Worm (Caenorhabditis elegans) whole organism, L4 larva: ENCODE results near the gene C54F6.20.

Experiments used
- F44E2.7 ChIP-seq: fragments of 200-800 bp; sonication (Bioruptor generic); IDR thresholded peaks from 2 replicates; pipeline ENCODE4 v2.1.2; 2022; ENCODE audit warnings: missing genetic modification characterization, missing compliant biosample characterization
- T20F7.1 ChIP-seq: fragments of 200-800 bp; sonication (Bioruptor generic); optimal IDR thresholded peaks from 2 replicates; lab custom pipeline; 2018; ENCODE audit warnings: mild to moderate bottlenecking, missing genetic modification characterization, missing compliant biosample characterization
- T26A8.4 ChIP-seq: fragments of 200-800 bp; sonication (Bioruptor generic); IDR thresholded peaks from 2 replicates; pipeline ENCODE4 v1.3.6; 2022; ENCODE audit warnings: missing genetic modification characterization, missing compliant biosample characterization
- Y105C5A.15 ChIP-seq: fragments of 200-800 bp; sonication (Bioruptor generic); IDR thresholded peaks from 2 replicates; pipeline ENCODE4 v1.3.6; 2022; ENCODE audit warnings: missing genetic modification characterization, missing compliant biosample characterization
- ZK337.2 ChIP-seq: fragments of 200-800 bp; sonication (Bioruptor generic); IDR thresholded peaks from 2 replicates; pipeline ENCODE4 v1.3.6; 2022; ENCODE audit warnings: missing genetic modification reagents, missing genetic modification characterization, missing compliant biosample characterization
- ceh-28 ChIP-seq: fragments of 150-350 bp; optimal IDR thresholded peaks from 2 replicates; lab custom pipeline; 2014; ENCODE audit warnings: missing biosample characterization, missing genetic modification reagents, missing genetic modification characterization
- ceh-32 ChIP-seq: sonication (generic microtip); optimal IDR thresholded peaks from 2 replicates; lab custom pipeline; 2016; ENCODE audit warnings: mild to moderate bottlenecking, missing genetic modification characterization, missing compliant biosample characterization; ENCODE audit not compliant: poor library complexity
- ceh-44 ChIP-seq: fragments of 200-800 bp; sonication (Bioruptor generic); IDR thresholded peaks from 2 replicates; pipeline ENCODE4 v1.3.6; 2022; ENCODE audit warnings: missing genetic modification reagents, missing genetic modification characterization, missing compliant biosample characterization
- daf-19 ChIP-seq: fragments of 200-800 bp; sonication (Bioruptor generic); conservative IDR thresholded peaks from 2 replicates; pipeline ENCODE4 v1.3.6; 2022; ENCODE audit warnings: missing genetic modification characterization, missing compliant biosample characterization
- daf-8 ChIP-seq: fragments of 200-800 bp; sonication (Bioruptor generic); IDR thresholded peaks from 2 replicates; pipeline ENCODE4 v1.3.6; 2022; ENCODE audit warnings: missing genetic modification characterization, missing compliant biosample characterization
- egl-27 ChIP-seq: sonication (generic microtip); optimal IDR thresholded peaks from 3 replicates; lab custom pipeline; 2017; ENCODE audit warnings: missing biosample characterization, missing genetic modification reagents, missing genetic modification characterization
- fos-1 ChIP-seq: fragments of 150-350 bp; optimal IDR thresholded peaks from 2 replicates; lab custom pipeline; 2014; ENCODE audit warnings: missing biosample characterization, missing genetic modification characterization
- hif-1 ChIP-seq, 2 experiments: sonication (generic microtip); optimal IDR thresholded peaks; 2 replicates each; lab custom pipeline; 2016 to 2017; ENCODE audit warnings: missing compliant biosample characterization in 2 of 2, missing genetic modification characterization in 2 of 2, missing genetic modification reagents in 2 of 2, missing genotype in 2 of 2, mild to moderate bottlenecking in 1 of 2
- hlh-11 ChIP-seq: fragments of 200-800 bp; sonication (Bioruptor generic); optimal IDR thresholded peaks from 2 replicates; lab custom pipeline; 2018; ENCODE audit warnings: mild to moderate bottlenecking, missing genetic modification characterization, missing compliant biosample characterization
- hlh-30 ChIP-seq: sonication (generic microtip); optimal IDR thresholded peaks from 2 replicates; lab custom pipeline; 2017; ENCODE audit warnings: antibody characterized with exemption, mild to moderate bottlenecking, missing genetic modification characterization, missing compliant biosample characterization; ENCODE audit not compliant: insufficient read depth
- hmg-1.1 ChIP-seq: fragments of 200-800 bp; sonication (Bioruptor generic); IDR thresholded peaks from 2 replicates; pipeline ENCODE4 v1.3.6; 2022; ENCODE audit warnings: missing genetic modification reagents, missing genetic modification characterization, missing compliant biosample characterization
- lin-15B ChIP-seq: fragments of 150-350 bp; sonication (generic microtip); optimal IDR thresholded peaks from 3 replicates; lab custom pipeline; 2014; ENCODE audit warnings: missing biosample characterization, missing genetic modification characterization
- lin-29 ChIP-seq: fragments of 200-800 bp; sonication (Bioruptor generic); IDR thresholded peaks from 2 replicates; pipeline ENCODE4 v1.3.6; 2022; ENCODE audit warnings: missing genetic modification reagents, missing genetic modification characterization, missing compliant biosample characterization
- madf-5 ChIP-seq, 2 experiments: fragments of 200-800 bp; sonication (Bioruptor generic); IDR thresholded peaks; 2 replicates each; pipeline ENCODE4 v1.3.6; 2022; ENCODE audit warnings: missing compliant biosample characterization in 2 of 2, missing genetic modification characterization in 2 of 2
- mxl-2 ChIP-seq: fragments of 200-800 bp; sonication (Bioruptor generic); conservative IDR thresholded peaks from 2 replicates; pipeline ENCODE4 v1.3.6; 2022; ENCODE audit warnings: missing genetic modification reagents, missing genetic modification characterization, missing compliant biosample characterization
- nhr-102 ChIP-seq: sonication (generic microtip); optimal IDR thresholded peaks from 2 replicates; lab custom pipeline; 2016; ENCODE audit warnings: mild to moderate bottlenecking, missing genetic modification characterization, moderate library complexity, missing compliant biosample characterization
- nhr-111 ChIP-seq: fragments of 200-800 bp; sonication (Bioruptor generic); optimal IDR thresholded peaks from 2 replicates; lab custom pipeline; 2018; ENCODE audit warnings: mild to moderate bottlenecking, missing genetic modification characterization, missing compliant biosample characterization
- nhr-237 ChIP-seq: sonication (generic microtip); optimal IDR thresholded peaks from 2 replicates; lab custom pipeline; 2017; ENCODE audit warnings: missing biosample characterization, missing genetic modification characterization
- nhr-25 ChIP-seq: sonication (generic microtip); optimal IDR thresholded peaks from 2 replicates; lab custom pipeline; 2017; ENCODE audit warnings: missing genetic modification characterization, mild to moderate bottlenecking, missing compliant biosample characterization, antibody characterized with exemption, moderate library complexity, borderline replicate concordance; ENCODE audit not compliant: insufficient read depth
- nhr-42 ChIP-seq: fragments of 200-800 bp; sonication (Bioruptor generic); IDR thresholded peaks from 2 replicates; pipeline ENCODE4 v1.3.6; 2022; ENCODE audit warnings: missing genetic modification characterization, missing compliant biosample characterization
- nhr-48 ChIP-seq: sonication (generic microtip); optimal IDR thresholded peaks from 2 replicates; lab custom pipeline; 2016; ENCODE audit warnings: mild to moderate bottlenecking, missing genetic modification characterization, missing compliant biosample characterization
- nhr-76 ChIP-seq: fragments of 150-350 bp; optimal IDR thresholded peaks from 2 replicates; lab custom pipeline; 2014; ENCODE audit warnings: missing biosample characterization, missing genetic modification characterization
- pqm-1 ChIP-seq: sonication (generic microtip); optimal IDR thresholded peaks from 2 replicates; lab custom pipeline; 2017; ENCODE audit warnings: missing biosample characterization, missing genetic modification characterization
- sdz-12 ChIP-seq: fragments of 200-800 bp; sonication (Bioruptor generic); optimal IDR thresholded peaks from 2 replicates; lab custom pipeline; 2018; ENCODE audit warnings: mild to moderate bottlenecking, missing genetic modification characterization, missing compliant biosample characterization
- skn-1 ChIP-seq: fragments of 150-350 bp; optimal IDR thresholded peaks from 2 replicates; lab custom pipeline; 2014; ENCODE audit warnings: missing biosample characterization, missing genetic modification characterization
- snpc-1.2 ChIP-seq: fragments of 200-800 bp; sonication (Bioruptor generic); IDR thresholded peaks from 2 replicates; pipeline ENCODE4 v1.3.6; 2022; ENCODE audit warnings: missing genetic modification reagents, missing genetic modification characterization, missing compliant biosample characterization
- spr-1 ChIP-seq: sonication (generic microtip); optimal IDR thresholded peaks from 2 replicates; lab custom pipeline; 2016; ENCODE audit warnings: mild to moderate bottlenecking, missing genetic modification characterization, missing compliant biosample characterization
- spr-3 ChIP-seq: fragments of 200-800 bp; sonication (Bioruptor generic); optimal IDR thresholded peaks from 2 replicates; lab custom pipeline; 2018; ENCODE audit warnings: mild to moderate bottlenecking, missing genetic modification characterization, missing compliant biosample characterization
- unc-130 ChIP-seq: sonication (generic microtip); optimal IDR thresholded peaks from 2 replicates; lab custom pipeline; 2016; ENCODE audit warnings: missing genetic modification reagents, missing genetic modification characterization, missing compliant biosample characterization
- zag-1 ChIP-seq: fragments of 150-350 bp; optimal IDR thresholded peaks from 2 replicates; lab custom pipeline; 2014; ENCODE audit warnings: missing biosample characterization, missing genetic modification characterization
- zip-11 ChIP-seq: fragments of 200-800 bp; sonication (Bioruptor generic); IDR thresholded peaks from 2 replicates; pipeline ENCODE4 v1.3.6; 2022; ENCODE audit warnings: missing genetic modification characterization, missing compliant biosample characterization
- zip-2 ChIP-seq: fragments of 150-350 bp; optimal IDR thresholded peaks from 2 replicates; lab custom pipeline; 2014; ENCODE audit warnings: missing biosample characterization, missing genetic modification characterization

The C54F6.20 gene

ce11 chrV:7497440-7497839, 27.1 kb upstream of the C54F6.20 start, which contains the start of gene srh-79:
Gene srh-79, plus strand, starts transcription at chrV:7497740.
- TF ChIP-seq hlh-30 (tag; lab: Kevin White, UChicago) (no peak), nhr-76 (tag; lab: Kevin White, UChicago) (no peak), spr-1 (tag; lab: Kevin White, UChicago) (no peak), unc-130 (GFP tag; lab: Kevin White, UChicago) (no peak), snpc-1.2 (GFP tag; lab: Robert Waterston, UW) (no peak), spr-3 (no peak), pqm-1 (no peak), daf-8 (GFP tag; lab: Robert Waterston, UW) (no peak), T20F7.1 (GFP tag; lab: Kevin White, UChicago) (no peak), hmg-1.1 (GFP tag; lab: Robert Waterston, UW) (no peak), zip-11 (GFP tag; lab: Robert Waterston, UW) (no peak), ceh-28 (tag; lab: Kevin White, UChicago) (no peak), hlh-11 (no peak), ZK337.2 (GFP tag; lab: Robert Waterston, UW) (no peak), skn-1 (tag; lab: Kevin White, UChicago) (no peak), ceh-44 (GFP tag; lab: Robert Waterston, UW) (no peak), nhr-48 (tag; lab: Kevin White, UChicago) (no peak)

DNA sequence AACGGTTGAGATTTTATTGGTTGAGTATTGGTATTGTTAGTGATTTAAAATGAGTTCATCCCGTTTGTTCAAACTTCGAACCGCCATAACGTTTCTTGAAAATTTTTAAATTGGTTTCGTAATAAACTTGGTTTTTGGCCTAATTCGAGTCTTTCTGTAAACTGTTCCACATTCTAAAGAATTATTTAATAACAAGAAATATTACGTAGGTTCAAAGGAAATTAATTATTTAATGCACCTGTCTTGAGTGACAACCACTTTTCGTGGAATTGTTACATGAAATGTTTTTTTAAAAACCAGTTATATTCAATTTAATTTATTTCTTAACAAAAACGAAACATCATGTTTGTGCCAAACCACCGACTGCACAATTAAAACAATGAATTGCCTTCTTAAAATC, 23.4 kb upstream of the C54F6.20 start:
- no peak for TF ChIP-seq madf-5 (GFP tag; IDR thresholded peaks at IDR 0.05; lab: Robert Waterston, UW)
- no peak for TF ChIP-seq zip-2
- no peak for TF ChIP-seq nhr-48 (tag; lab: Kevin White, UChicago)
- TF ChIP-seq nhr-102: no peak
- no peak for TF ChIP-seq fos-1 (tag; lab: Kevin White, UChicago)
- no peak for TF ChIP-seq nhr-237 (tag; lab: Kevin White, UChicago)
- no peak for TF ChIP-seq nhr-42 (GFP tag; lab: Robert Waterston, UW)
- no peak for TF ChIP-seq sdz-12 (GFP tag; lab: Kevin White, UChicago)
- TF ChIP-seq nhr-25 (tag; lab: Kevin White, UChicago): no peak
- TF ChIP-seq lin-29 (GFP tag; lab: Robert Waterston, UW): no peak
- TF ChIP-seq zip-11 (GFP tag; lab: Robert Waterston, UW): no peak

- TF ChIP-seq egl-27 (tag; lab: Kevin White, UChicago): no peak
- no peak for TF ChIP-seq daf-19
- no peak for TF ChIP-seq T26A8.4 (GFP tag; lab: Robert Waterston, UW)
- TF ChIP-seq mxl-2 (GFP tag; lab: Robert Waterston, UW): no peak
- no peak for TF ChIP-seq nhr-111 (GFP tag; lab: Kevin White, UChicago)
- TF ChIP-seq F44E2.7 (GFP tag; lab: Robert Waterston, UW): no peak
- no peak for TF ChIP-seq hif-1 (tag; optimal IDR thresholded peaks at IDR 0.05; lab: Kevin White, UChicago)
- TF ChIP-seq Y105C5A.15: no peak
- TF ChIP-seq sdz-12 (GFP tag; lab: Kevin White, UChicago): no peak
- no peak for TF ChIP-seq lin-15B
- no peak for TF ChIP-seq skn-1 (tag; lab: Kevin White, UChicago)
- TF ChIP-seq pqm-1: no peak
- no peak for TF ChIP-seq ceh-32 (tag; lab: Kevin White, UChicago)
- no peak for TF ChIP-seq zag-1
Observed at ce11 chrV:7504271-7504670, 20.3 kb upstream of the C54F6.20 start, which contains the start of gene srh-229. Gene srh-229, minus strand, starts transcription at chrV:7504371.
